Worm (Caenorhabditis elegans) whole organism, late embryonic: Measurements from ENCODE around the gene B0334.10.

Source experiments
- C08G9.2 ChIP-seq: sonication (generic microtip); optimal IDR thresholded peaks from 2 replicates; lab custom pipeline; 2016; ENCODE audit warnings: mild to moderate bottlenecking, missing genetic modification characterization, moderate library complexity, missing compliant biosample characterization
- C38D4.7 ChIP-seq: fragments of 200-800 bp; sonication (Bioruptor generic); optimal IDR thresholded peaks from 2 replicates; lab custom pipeline; 2018; ENCODE audit warnings: mild to moderate bottlenecking, missing genetic modification characterization, moderate library complexity, missing compliant biosample characterization
- F13H6.1 ChIP-seq: sonication (generic microtip); optimal IDR thresholded peaks from 2 replicates; lab custom pipeline; 2016; ENCODE audit warnings: missing genetic modification characterization, missing compliant biosample characterization
- ahr-1 ChIP-seq: sonication (generic microtip); optimal IDR thresholded peaks from 2 replicates; lab custom pipeline; 2016; ENCODE audit warnings: missing genetic modification characterization, missing compliant biosample characterization
- ama-1 ChIP-seq: fragments of 150-350 bp; optimal IDR thresholded peaks from 2 replicates; lab custom pipeline; 2014
- ceh-14 ChIP-seq: sonication (generic microtip); optimal IDR thresholded peaks from 2 replicates; lab custom pipeline; 2016; ENCODE audit warnings: missing genotype, missing genetic modification characterization, missing compliant biosample characterization
- ceh-18 ChIP-seq: sonication (generic microtip); optimal IDR thresholded peaks from 2 replicates; lab custom pipeline; 2016; ENCODE audit warnings: missing genetic modification characterization, missing compliant biosample characterization
- ceh-19 ChIP-seq: fragments of 200-800 bp; sonication (Bioruptor generic); optimal IDR thresholded peaks from 2 replicates; lab custom pipeline; 2018; ENCODE audit warnings: mild to moderate bottlenecking, missing genetic modification characterization, missing compliant biosample characterization
- ceh-2 ChIP-seq: sonication (generic microtip); optimal IDR thresholded peaks from 2 replicates; lab custom pipeline; 2016; ENCODE audit warnings: missing genotype, missing genetic modification characterization, missing compliant biosample characterization
- ceh-22 ChIP-seq: sonication (generic microtip); optimal IDR thresholded peaks from 2 replicates; lab custom pipeline; 2017; ENCODE audit warnings: missing biosample characterization, missing genetic modification characterization
- ceh-30 ChIP-seq: fragments of 150-350 bp; optimal IDR thresholded peaks from 2 replicates; lab custom pipeline; 2014; ENCODE audit warnings: missing biosample characterization, missing genetic modification characterization
- ceh-31 ChIP-seq: sonication (generic microtip); optimal IDR thresholded peaks from 2 replicates; lab custom pipeline; 2016; ENCODE audit warnings: missing genetic modification characterization, missing compliant biosample characterization
- ceh-34 ChIP-seq: sonication (generic microtip); optimal IDR thresholded peaks from 2 replicates; lab custom pipeline; 2016; ENCODE audit warnings: mild to moderate bottlenecking, missing genetic modification characterization, missing compliant biosample characterization
- ceh-45 ChIP-seq: fragments of 200-800 bp; sonication (Bioruptor generic); IDR thresholded peaks from 2 replicates; pipeline ENCODE4 v1.3.6; 2022; ENCODE audit warnings: missing genetic modification reagents, missing genetic modification characterization, missing compliant biosample characterization
- ceh-48 ChIP-seq: sonication (generic microtip); optimal IDR thresholded peaks from 2 replicates; lab custom pipeline; 2016; ENCODE audit warnings: missing genetic modification characterization, inconsistent platforms, missing compliant biosample characterization
- che-1 ChIP-seq: sonication (generic microtip); optimal IDR thresholded peaks from 2 replicates; lab custom pipeline; 2016; ENCODE audit warnings: mild to moderate bottlenecking, missing genetic modification characterization, missing compliant biosample characterization
- dmd-4 ChIP-seq: sonication (generic microtip); optimal IDR thresholded peaks from 2 replicates; lab custom pipeline; 2016; ENCODE audit warnings: borderline replicate concordance, missing genetic modification characterization, missing compliant biosample characterization
- dve-1 ChIP-seq: sonication (generic microtip); optimal IDR thresholded peaks from 2 replicates; lab custom pipeline; 2017; ENCODE audit warnings: antibody characterized with exemption, mild to moderate bottlenecking, missing genetic modification characterization, missing compliant biosample characterization
- elt-2 ChIP-seq: sonication (generic microtip); optimal IDR thresholded peaks from 2 replicates; lab custom pipeline; 2016; ENCODE audit warnings: missing genetic modification reagents, missing genetic modification characterization, missing compliant biosample characterization
- ets-4 ChIP-seq: sonication (generic microtip); optimal IDR thresholded peaks from 2 replicates; lab custom pipeline; 2016; ENCODE audit warnings: missing genetic modification characterization, missing compliant biosample characterization
- eyg-1 ChIP-seq: sonication (generic microtip); optimal IDR thresholded peaks from 2 replicates; lab custom pipeline; 2016; ENCODE audit warnings: missing genotype, missing genetic modification characterization, missing compliant biosample characterization
- fax-1 ChIP-seq: sonication (generic microtip); optimal IDR thresholded peaks from 2 replicates; lab custom pipeline; 2016; ENCODE audit warnings: missing genotype, missing genetic modification characterization, missing compliant biosample characterization
- fkh-6 ChIP-seq: sonication (generic microtip); optimal IDR thresholded peaks from 2 replicates; lab custom pipeline; 2016; ENCODE audit warnings: missing genetic modification characterization, missing compliant biosample characterization
- gmeb-2 ChIP-seq: sonication (generic microtip); optimal IDR thresholded peaks from 2 replicates; lab custom pipeline; 2016; ENCODE audit warnings: missing genetic modification characterization, inconsistent platforms, missing compliant biosample characterization
- hlh-13 ChIP-seq: fragments of 200-800 bp; sonication (Bioruptor generic); optimal IDR thresholded peaks from 2 replicates; lab custom pipeline; 2018; ENCODE audit warnings: mild to moderate bottlenecking, missing genetic modification characterization, missing compliant biosample characterization
- hlh-30 ChIP-seq: sonication (generic microtip); optimal IDR thresholded peaks from 2 replicates; lab custom pipeline; 2017; ENCODE audit warnings: antibody characterized with exemption, missing genetic modification characterization, missing compliant biosample characterization; ENCODE audit not compliant: insufficient read depth
- hlh-6 ChIP-seq: sonication (generic microtip); optimal IDR thresholded peaks from 2 replicates; lab custom pipeline; 2016; ENCODE audit warnings: missing genotype, missing genetic modification characterization, missing compliant biosample characterization
- hlh-8 ChIP-seq: sonication (generic microtip); optimal IDR thresholded peaks from 2 replicates; lab custom pipeline; 2016; ENCODE audit warnings: missing genotype, missing genetic modification characterization, missing compliant biosample characterization
- madf-2 ChIP-seq: sonication (generic microtip); optimal IDR thresholded peaks from 2 replicates; lab custom pipeline; 2017; ENCODE audit warnings: missing genetic modification characterization, missing compliant biosample characterization
- mec-3 ChIP-seq: sonication (generic microtip); optimal IDR thresholded peaks from 2 replicates; lab custom pipeline; 2016; ENCODE audit warnings: borderline replicate concordance, missing genetic modification characterization, missing compliant biosample characterization
- nfya-1 ChIP-seq: sonication (generic microtip); optimal IDR thresholded peaks from 2 replicates; lab custom pipeline; 2017; ENCODE audit warnings: missing genetic modification characterization, mild to moderate bottlenecking, missing compliant biosample characterization, antibody characterized with exemption, moderate library complexity
- nhr-11 ChIP-seq: fragments of 150-350 bp; optimal IDR thresholded peaks from 2 replicates; lab custom pipeline; 2014; ENCODE audit warnings: missing biosample characterization, missing genetic modification characterization
- npax-4 ChIP-seq: sonication (generic microtip); optimal IDR thresholded peaks from 2 replicates; lab custom pipeline; 2016; ENCODE audit warnings: missing genetic modification characterization, missing compliant biosample characterization
- pax-1 ChIP-seq: fragments of 150-350 bp; optimal IDR thresholded peaks from 2 replicates; lab custom pipeline; 2014; ENCODE audit warnings: missing biosample characterization, missing genetic modification characterization
- pha-2 ChIP-seq: sonication (generic microtip); optimal IDR thresholded peaks from 2 replicates; lab custom pipeline; 2017; ENCODE audit warnings: mild to moderate bottlenecking, missing genetic modification characterization, missing compliant biosample characterization
- pqm-1 ChIP-seq: sonication (generic microtip); optimal IDR thresholded peaks from 2 replicates; lab custom pipeline; 2016; ENCODE audit warnings: missing genetic modification characterization, missing compliant biosample characterization
- pros-1 ChIP-seq: fragments of 150-350 bp; optimal IDR thresholded peaks from 2 replicates; lab custom pipeline; 2014; ENCODE audit warnings: missing biosample characterization, missing genetic modification reagents, missing genetic modification characterization
- ref-2 ChIP-seq: sonication (generic microtip); optimal IDR thresholded peaks from 2 replicates; lab custom pipeline; 2016; ENCODE audit warnings: missing genetic modification characterization, missing compliant biosample characterization
- rnt-1 ChIP-seq: sonication (generic microtip); optimal IDR thresholded peaks from 2 replicates; lab custom pipeline; 2016; ENCODE audit warnings: missing genetic modification characterization, missing compliant biosample characterization
- sdc-2 ChIP-seq: sonication (generic microtip); optimal IDR thresholded peaks from 2 replicates; lab custom pipeline; 2016; ENCODE audit warnings: missing genotype, missing genetic modification characterization, missing compliant biosample characterization
- syd-9 ChIP-seq: sonication (generic microtip); optimal IDR thresholded peaks from 2 replicates; lab custom pipeline; 2016; ENCODE audit warnings: mild to moderate bottlenecking, missing genetic modification characterization, moderate library complexity, missing compliant biosample characterization
- tbx-2 ChIP-seq: sonication (generic microtip); optimal IDR thresholded peaks from 2 replicates; lab custom pipeline; 2016; ENCODE audit warnings: missing genetic modification characterization, missing compliant biosample characterization
- tbx-7 ChIP-seq: sonication (generic microtip); optimal IDR thresholded peaks from 2 replicates; lab custom pipeline; 2016; ENCODE audit warnings: missing genotype, missing genetic modification characterization, missing compliant biosample characterization
- unc-42 ChIP-seq: sonication (generic microtip); optimal IDR thresholded peaks from 2 replicates; lab custom pipeline; 2016; ENCODE audit warnings: missing genotype, missing genetic modification characterization, missing compliant biosample characterization
- unc-55 ChIP-seq: sonication (generic microtip); optimal IDR thresholded peaks from 2 replicates; lab custom pipeline; 2017; ENCODE audit warnings: missing biosample characterization, missing genetic modification reagents, missing genetic modification characterization
- unc-86 ChIP-seq: sonication (generic microtip); optimal IDR thresholded peaks from 2 replicates; lab custom pipeline; 2016; ENCODE audit warnings: missing genetic modification characterization, missing compliant biosample characterization
- ztf-16 ChIP-seq: sonication (generic microtip); optimal IDR thresholded peaks from 2 replicates; lab custom pipeline; 2017; ENCODE audit warnings: missing genetic modification characterization, missing compliant biosample characterization

Gene B0334.10

DNA sequence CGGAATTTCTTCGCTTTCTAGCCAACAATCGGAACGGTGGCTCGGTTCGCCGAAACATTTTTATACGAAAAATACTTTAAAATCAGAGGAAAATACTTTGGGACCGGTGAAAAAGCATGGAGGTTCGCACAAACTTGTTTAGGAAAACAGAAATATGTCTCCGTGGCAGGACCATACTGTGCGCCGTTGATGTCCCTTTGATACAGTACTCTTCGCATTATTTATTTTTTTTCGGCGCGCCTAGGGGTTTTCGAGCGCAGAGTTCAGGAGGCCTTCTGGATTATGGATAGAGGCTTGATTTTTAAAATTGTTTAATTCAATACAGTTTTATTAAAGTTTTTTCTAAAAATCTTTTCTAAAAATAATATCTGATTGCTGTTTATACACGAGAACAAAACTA lies 26.4 kb downstream of the B0334.10 start, which contains the start of gene F54D5.9:
Gene F54D5.9, minus strand, starts transcription at position 115 of the 400 bp plus-strand sequence.
- TF ChIP-seq fkh-6 (tag; lab: Kevin White, UChicago) = no peak
- no peak for TF ChIP-seq eyg-1 (tag; lab: Kevin White, UChicago)
- no peak for TF ChIP-seq npax-4
- TF ChIP-seq unc-55 = no peak
- no peak for TF ChIP-seq hlh-13 (GFP tag; lab: Kevin White, UChicago)
- TF ChIP-seq ceh-30 (tag; lab: Kevin White, UChicago) = no peak
- no peak for TF ChIP-seq hlh-30 (tag; lab: Kevin White, UChicago)
- no peak for TF ChIP-seq dmd-4
- no peak for TF ChIP-seq pros-1 (tag; lab: Kevin White, UChicago)
- no peak for TF ChIP-seq pha-2 (tag; lab: Kevin White, UChicago)

DNA sequence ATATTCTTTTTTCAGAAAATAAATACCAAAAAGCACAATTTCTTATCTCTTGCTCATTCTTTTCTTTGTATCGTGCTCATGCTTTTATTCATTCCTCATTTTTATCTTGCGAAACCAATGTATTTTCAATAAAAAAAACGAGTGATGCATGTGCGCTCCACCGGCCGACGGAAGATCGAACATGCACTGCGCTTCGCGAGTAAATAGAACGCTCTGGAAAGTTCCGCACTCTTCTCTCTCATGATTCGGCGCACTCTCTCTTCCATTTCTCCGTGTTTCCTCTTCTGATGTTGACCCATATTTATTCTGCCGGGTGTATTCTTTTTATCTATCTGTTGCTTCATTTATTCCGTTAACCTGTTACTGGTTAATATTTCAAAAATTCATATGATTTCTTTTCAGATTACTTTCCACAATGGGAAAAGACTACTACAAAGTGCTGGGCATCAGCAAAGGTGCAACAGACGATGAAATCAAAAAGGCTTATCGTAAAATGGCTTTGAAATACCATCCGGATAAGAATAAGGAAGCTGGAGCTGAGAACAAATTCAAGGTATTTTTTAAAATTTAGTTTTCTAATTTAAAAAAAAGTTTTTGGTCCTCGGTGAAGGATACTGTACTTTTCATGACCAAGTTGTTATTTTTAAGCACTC lies 27.1 kb downstream of the B0334.10 start, which contains the start of gene dnj-13:
Gene dnj-13, plus strand, starts transcription at position 403 of the 653 bp plus-strand sequence.
- TF ChIP-seq C38D4.7 (GFP tag; lab: Kevin White, UChicago) (no peak), pqm-1 (tag; lab: Kevin White, UChicago) (peak; percentile 52), pros-1 (tag; lab: Kevin White, UChicago) (peak; percentile 47), mec-3 (no peak), unc-55 (peak; percentile 82), ztf-16 (tag; lab: Kevin White, UChicago) (peak; percentile 3), rnt-1 (tag; lab: Kevin White, UChicago) (peak; percentile 77), ceh-18 (tag; lab: Kevin White, UChicago) (peak; percentile 85), unc-42 (tag; lab: Kevin White, UChicago) (peak; percentile 77), ceh-34 (peak; percentile 86), ceh-22 (tag; lab: Kevin White, UChicago) (peak; percentile 3), fax-1 (no peak), hlh-30 (tag; lab: Kevin White, UChicago) (peak; percentile 83), ceh-30 (tag; lab: Kevin White, UChicago) (peak; percentile 59), madf-2 (tag; lab: Kevin White, UChicago) (peak; percentile 65), ref-2 (peak; percentile 93), che-1 (tag; lab: Kevin White, UChicago) (no peak), nhr-11 (tag; lab: Kevin White, UChicago) (no peak), ceh-48 (tag; lab: Kevin White, UChicago) (peak; percentile 31), sdc-2 (tag; lab: Kevin White, UChicago) (peak; percentile 55), ceh-19 (GFP tag; lab: Kevin White, UChicago) (peak; percentile 30), unc-86 (tag; lab: Kevin White, UChicago) (peak; percentile 14), dmd-4 (no peak), F13H6.1 (tag; lab: Kevin White, UChicago) (no peak), gmeb-2 (tag; lab: Kevin White, UChicago) (peak; percentile 51), ceh-45 (GFP tag; lab: Robert Waterston, UW) (no peak), C08G9.2 (tag; lab: Kevin White, UChicago) (peak; percentile 60), nfya-1 (tag; lab: Kevin White, UChicago) (peak; percentile 90), hlh-6 (tag; lab: Kevin White, UChicago) (no peak), ama-1 (lab: Kevin White, UChicago) (peak; percentile 27), elt-2 (tag; lab: Kevin White, UChicago) (peak; percentile 73), hlh-8 (peak; percentile 36), ceh-31 (tag; lab: Kevin White, UChicago) (peak; percentile 66), pax-1 (tag; lab: Kevin White, UChicago) (peak; percentile 61), pha-2 (tag; lab: Kevin White, UChicago) (no peak), tbx-2 (peak; percentile 79), hlh-13 (GFP tag; lab: Kevin White, UChicago) (no peak), tbx-7 (tag; lab: Kevin White, UChicago) (peak; percentile 15), dve-1 (tag; lab: Kevin White, UChicago) (peak; percentile 29), ceh-14 (tag; lab: Kevin White, UChicago) (peak; percentile 4), ahr-1 (tag; lab: Kevin White, UChicago) (no peak), ceh-2 (tag; lab: Kevin White, UChicago) (peak; percentile 49), syd-9 (tag; lab: Kevin White, UChicago) (peak; percentile 71), ets-4 (tag; lab: Kevin White, UChicago) (peak; percentile 33)
- TF ChIP-seq, all 69 proteins: peak for 32
